Fruit fly (Drosophila melanogaster): ENCODE measurements around the gene CG12078.

CG12078 gene

DNA sequence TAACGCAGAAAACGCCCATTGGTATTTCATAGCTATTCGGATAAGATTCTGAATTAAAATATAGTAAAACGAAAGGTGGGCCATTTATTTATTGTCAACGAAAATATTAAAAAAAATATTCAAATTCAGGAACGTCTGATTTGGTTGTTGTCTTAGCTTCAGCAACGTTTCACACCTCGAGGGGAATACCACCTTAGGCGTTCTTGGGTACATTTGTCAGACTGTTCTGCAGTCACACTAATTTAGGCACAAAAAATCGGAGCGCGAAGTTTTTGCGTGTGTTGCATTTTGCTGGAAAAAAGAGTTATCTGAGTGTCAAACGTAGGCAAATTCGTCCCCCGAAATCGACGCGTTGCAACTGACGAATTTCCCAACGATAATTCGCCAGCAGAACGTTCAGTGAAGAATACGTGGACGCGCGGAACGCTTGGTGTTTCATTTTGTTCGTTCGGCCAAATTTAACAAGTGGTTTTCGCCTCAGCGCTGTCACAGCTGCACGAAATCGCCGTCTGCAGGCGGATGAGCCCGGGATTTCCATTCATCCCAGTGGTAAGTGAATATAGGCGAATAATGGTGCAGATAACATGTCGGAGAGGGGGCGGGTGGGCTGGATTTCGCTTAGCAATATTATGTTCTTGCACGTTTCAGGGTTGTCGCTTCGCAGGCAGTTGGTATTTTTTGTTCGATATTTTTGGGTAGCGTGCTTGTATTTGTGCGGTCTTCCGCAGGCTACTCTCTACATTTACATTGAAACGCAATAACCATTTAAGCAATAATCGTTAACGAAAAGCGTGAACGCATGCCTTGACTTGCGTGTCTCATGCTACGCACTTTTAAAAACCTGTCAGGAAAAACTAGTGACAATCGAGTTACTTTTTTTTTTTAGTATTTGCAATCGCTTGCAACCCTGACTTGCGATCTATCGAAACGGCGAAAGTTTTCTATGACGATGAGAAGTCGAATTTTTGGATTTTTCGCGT, 19.1 kb downstream of the CG12078 start, which contains the start of gene Larp4B:
TSS of gene Larp4B (plus strand) at position 99 of the 980 bp plus-strand sequence.
- TF ChIP-seq usp (GFP tag; optimal IDR thresholded peaks at IDR 0.05), result no peak
- no peak for TF ChIP-seq psq (optimal IDR thresholded peaks at IDR 0.05)
- no peak for TF ChIP-seq CG8478 (optimal IDR thresholded peaks at IDR 0.05)
- TF ChIP-seq Dll (optimal IDR thresholded peaks at IDR 0.05), result no peak
- no peak for TF ChIP-seq EcR (GFP tag; optimal IDR thresholded peaks at IDR 0.05)
- no peak for TF ChIP-seq pan (optimal IDR thresholded peaks at IDR 0.05)

DNA sequence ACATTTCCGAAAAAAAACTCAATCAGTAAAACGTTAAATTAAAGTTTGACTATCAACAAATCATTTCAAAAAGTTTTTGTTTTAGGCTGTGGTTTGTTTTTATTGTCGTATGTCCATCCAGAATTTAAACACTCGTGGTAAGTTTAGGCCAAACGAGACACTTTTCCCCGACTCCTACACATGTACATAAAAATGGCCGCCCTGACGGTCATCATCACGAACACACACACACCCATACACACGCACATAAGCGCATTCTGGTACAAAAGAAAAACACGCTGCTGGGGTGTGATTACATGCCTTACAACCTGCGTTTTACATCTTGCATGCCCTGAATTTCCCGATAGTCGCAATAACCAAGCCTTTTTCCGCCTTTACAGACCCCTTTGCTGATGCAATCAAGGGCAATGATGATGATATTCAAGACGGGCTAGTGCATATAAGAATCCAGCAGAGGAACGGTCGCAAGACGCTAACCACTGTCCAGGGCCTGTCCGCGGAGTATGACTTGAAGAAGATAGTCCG, 20.6 kb downstream of the CG12078 start:
- no peak for TF ChIP-seq EcR (GFP tag; optimal IDR thresholded peaks at IDR 0.05)
- no peak for TF ChIP-seq Dll (optimal IDR thresholded peaks at IDR 0.05)
- no peak for TF ChIP-seq CG8478 (optimal IDR thresholded peaks at IDR 0.05)
- TF ChIP-seq psq (optimal IDR thresholded peaks at IDR 0.05), result no peak
- TF ChIP-seq usp (GFP tag; optimal IDR thresholded peaks at IDR 0.05), result no peak
- TF ChIP-seq pan (optimal IDR thresholded peaks at IDR 0.05), result no peak

dm6 chr3L:3222643-3223389, 21.3 kb downstream of the CG12078 start, which contains the start of the genes RpL28 and eIF1:
Gene RpL28, minus strand, starts transcription at chr3L:3222960.
Gene eIF1, plus strand, starts transcription at chr3L:3223341.
- TF ChIP-seq CG8478 (optimal IDR thresholded peaks at IDR 0.05) (no peak), usp (GFP tag; optimal IDR thresholded peaks at IDR 0.05) (no peak), psq (optimal IDR thresholded peaks at IDR 0.05) (no peak), pan (optimal IDR thresholded peaks at IDR 0.05) (no peak), EcR (GFP tag; optimal IDR thresholded peaks at IDR 0.05) (no peak), Dll (optimal IDR thresholded peaks at IDR 0.05) (no peak)

- TF ChIP-seq CG8478 (optimal IDR thresholded peaks at IDR 0.05) (no peak), psq (optimal IDR thresholded peaks at IDR 0.05) (no peak), pan (optimal IDR thresholded peaks at IDR 0.05) (no peak), usp (GFP tag; optimal IDR thresholded peaks at IDR 0.05) (no peak), Dll (optimal IDR thresholded peaks at IDR 0.05) (no peak), EcR (GFP tag; optimal IDR thresholded peaks at IDR 0.05) (no peak)
These were observed 25.2 kb downstream of the CG12078 start, which contains the start of the genes hob and nSMase for dm6 chr3L:3218859-3219258. Gene hob, minus strand, starts transcription at chr3L:3218920. Gene nSMase, plus strand, starts transcription at chr3L:3219156.

- no peak for TF ChIP-seq psq (optimal IDR thresholded peaks at IDR 0.05)
- TF ChIP-seq CG8478 (optimal IDR thresholded peaks at IDR 0.05), result no peak
- no peak for TF ChIP-seq Dll (optimal IDR thresholded peaks at IDR 0.05)
- no peak for TF ChIP-seq usp (GFP tag; optimal IDR thresholded peaks at IDR 0.05)
- TF ChIP-seq pan (optimal IDR thresholded peaks at IDR 0.05), result no peak
These were observed 35.2 kb downstream of the CG12078 start, which contains the start of the genes CG32269 and CG32270 for dm6 chr3L:3208895-3209294. Gene CG32269, minus strand, starts transcription at chr3L:3208985. Gene CG32270, minus strand, starts transcription at chr3L:3208985.

DNA sequence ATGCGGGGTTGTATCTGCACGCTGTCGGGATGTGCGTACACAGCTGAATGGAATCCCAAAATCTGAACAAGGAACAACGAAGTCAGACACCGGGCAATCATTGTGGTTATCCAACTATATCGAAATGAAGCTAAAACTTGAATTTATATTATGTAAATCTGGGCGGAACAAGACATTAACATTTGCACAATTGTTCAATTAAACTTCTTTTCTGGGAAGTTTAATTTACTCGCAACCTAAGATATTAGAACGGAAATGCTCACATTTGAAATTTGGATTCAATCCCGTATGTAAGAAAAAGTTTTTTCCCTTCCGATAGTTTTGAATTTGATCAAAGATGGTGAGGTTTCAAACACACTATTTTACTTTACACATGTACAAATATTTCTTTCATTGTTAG, 37.8 kb downstream of the CG12078 start, which contains the start of gene CG33160:
TSS of gene CG33160 (minus strand) at position 101 of the 400 bp plus-strand sequence.
- TF ChIP-seq CG8478 (optimal IDR thresholded peaks at IDR 0.05) (no peak), psq (optimal IDR thresholded peaks at IDR 0.05) (no peak), usp (GFP tag; optimal IDR thresholded peaks at IDR 0.05) (no peak), Dll (optimal IDR thresholded peaks at IDR 0.05) (no peak), EcR (GFP tag; optimal IDR thresholded peaks at IDR 0.05) (no peak), pan (optimal IDR thresholded peaks at IDR 0.05) (no peak)

- TF ChIP-seq Dll (optimal IDR thresholded peaks at IDR 0.05) (no peak), psq (optimal IDR thresholded peaks at IDR 0.05) (no peak), usp (GFP tag; optimal IDR thresholded peaks at IDR 0.05) (no peak), EcR (GFP tag; optimal IDR thresholded peaks at IDR 0.05) (no peak), CG8478 (optimal IDR thresholded peaks at IDR 0.05) (no peak), pan (optimal IDR thresholded peaks at IDR 0.05) (no peak)
These were observed 38.7 kb downstream of the CG12078 start, which contains the start of gene CG32277 for dm6 chr3L:3205349-3205748. Gene CG32277, minus strand, starts transcription at chr3L:3205449.

dm6 chr3L:3204348-3204747, 39.7 kb downstream of the CG12078 start, which contains the start of gene CG33159:
Gene CG33159, minus strand, starts transcription at chr3L:3204448.
- TF ChIP-seq usp (GFP tag; optimal IDR thresholded peaks at IDR 0.05) (no peak), pan (optimal IDR thresholded peaks at IDR 0.05) (no peak), EcR (GFP tag; optimal IDR thresholded peaks at IDR 0.05) (no peak), CG8478 (optimal IDR thresholded peaks at IDR 0.05) (no peak), psq (optimal IDR thresholded peaks at IDR 0.05) (no peak), Dll (optimal IDR thresholded peaks at IDR 0.05) (no peak)

DNA sequence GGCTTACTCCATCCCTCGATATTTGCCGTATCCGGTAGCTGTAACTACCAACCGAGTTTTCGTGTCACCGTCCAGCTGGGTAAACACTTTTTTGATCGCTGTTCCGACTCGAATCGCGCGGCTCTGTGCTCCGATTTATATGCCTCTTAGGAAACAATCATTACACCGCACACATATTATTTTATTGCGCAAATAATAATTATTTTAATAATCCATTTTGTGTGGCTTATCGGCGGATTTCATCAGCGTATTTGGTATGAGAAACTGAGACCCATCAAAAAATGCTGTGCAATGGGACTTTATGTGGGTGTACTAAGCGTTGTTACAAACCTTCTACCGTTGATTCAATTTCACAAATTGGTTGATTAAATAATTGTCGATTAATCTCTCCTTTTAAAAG, 41.0 kb downstream of the CG12078 start, which contains the start of gene CG32271:
TSS of gene CG32271 (minus strand) at position 101 of the 400 bp plus-strand sequence.
- no peak for TF ChIP-seq Dll (optimal IDR thresholded peaks at IDR 0.05)
- TF ChIP-seq usp (GFP tag; optimal IDR thresholded peaks at IDR 0.05), result no peak
- no peak for TF ChIP-seq EcR (GFP tag; optimal IDR thresholded peaks at IDR 0.05)
- no peak for TF ChIP-seq CG8478 (optimal IDR thresholded peaks at IDR 0.05)
- no peak for TF ChIP-seq pan (optimal IDR thresholded peaks at IDR 0.05)
- TF ChIP-seq psq (optimal IDR thresholded peaks at IDR 0.05), result no peak

dm6 chr3L:3198447-3199402, 45.4 kb downstream of the CG12078 start, which contains the start of the genes CG32276 and gry:
Gene CG32276, minus strand, starts transcription at chr3L:3199047.
Gene gry, plus strand, starts transcription at chr3L:3199090.
- TF ChIP-seq psq (optimal IDR thresholded peaks at IDR 0.05) (no peak), Dll (optimal IDR thresholded peaks at IDR 0.05) (no peak), CG8478 (optimal IDR thresholded peaks at IDR 0.05) (no peak), EcR (GFP tag; optimal IDR thresholded peaks at IDR 0.05) (no peak), usp (GFP tag; optimal IDR thresholded peaks at IDR 0.05) (no peak), pan (optimal IDR thresholded peaks at IDR 0.05) (no peak)
